Fruit fly (Drosophila melanogaster) whole organism, pupa: ENCODE data around the gene CG11409.

ENCODE experiments used
- CG10348 ChIP-seq: fragments of 200-800 bp; sonication (Bioruptor generic); IDR thresholded peaks from 2 replicates; pipeline ENCODE4 v1.3.6; 2022; ENCODE audit warnings: missing biosample characterization, missing genetic modification characterization
- CG12605 ChIP-seq: fragments of 200-800 bp; sonication (Bioruptor generic); IDR thresholded peaks from 2 replicates; pipeline ENCODE4 v1.3.6; 2022; ENCODE audit warnings: missing biosample characterization, missing genetic modification characterization
- CG13204 ChIP-seq: fragments of 200-800 bp; sonication (Bioruptor generic); optimal IDR thresholded peaks from 2 replicates; lab custom pipeline; 2018; ENCODE audit warnings: missing biosample characterization, mild to moderate bottlenecking, missing genetic modification characterization, moderate library complexity
- CG14655 ChIP-seq: fragments of 200-800 bp; sonication (Bioruptor generic); optimal IDR thresholded peaks from 3 replicates; lab custom pipeline; 2017; ENCODE audit warnings: mild to moderate bottlenecking, missing biosample characterization, missing genetic modification reagents, missing genetic modification characterization
- CG15710 ChIP-seq: fragments of 200-800 bp; sonication (Bioruptor generic); optimal IDR thresholded peaks from 2 replicates; lab custom pipeline; 2018; ENCODE audit warnings: missing biosample characterization, mild to moderate bottlenecking, missing genetic modification characterization, moderate library complexity
- CG17806 ChIP-seq: fragments of 200-800 bp; sonication (Bioruptor generic); optimal IDR thresholded peaks from 2 replicates; lab custom pipeline; 2018; ENCODE audit warnings: missing biosample characterization, mild to moderate bottlenecking, missing genetic modification characterization, moderate library complexity
- CG32121 ChIP-seq: fragments of 200-800 bp; sonication (Bioruptor generic); IDR thresholded peaks from 2 replicates; pipeline ENCODE4 v1.3.6; 2022; ENCODE audit warnings: missing biosample characterization, missing genetic modification characterization
- CG34367 ChIP-seq: fragments of 200-800 bp; sonication (Bioruptor generic); optimal IDR thresholded peaks from 2 replicates; lab custom pipeline; 2018; ENCODE audit warnings: missing biosample characterization, mild to moderate bottlenecking, missing genetic modification characterization
- CG4496 ChIP-seq: fragments of 200-800 bp; sonication (Bioruptor generic); IDR thresholded peaks from 3 replicates; pipeline ENCODE4 v1.3.6; 2022; ENCODE audit warnings: missing biosample characterization, missing genetic modification characterization
- CG8159 ChIP-seq: fragments of 200-800 bp; sonication (Bioruptor generic); optimal IDR thresholded peaks from 3 replicates; lab custom pipeline; 2018; ENCODE audit warnings: missing biosample characterization, mild to moderate bottlenecking, missing genetic modification characterization, moderate library complexity
- CG8301 ChIP-seq: fragments of 200-800 bp; sonication (Bioruptor generic); optimal IDR thresholded peaks from 2 replicates; lab custom pipeline; 2018; ENCODE audit warnings: missing biosample characterization, mild to moderate bottlenecking, missing genetic modification characterization
- CG9948 ChIP-seq: fragments of 200-800 bp; sonication (Bioruptor generic); optimal IDR thresholded peaks from 2 replicates; lab custom pipeline; 2018; ENCODE audit warnings: missing biosample characterization, mild to moderate bottlenecking, missing genetic modification characterization, moderate library complexity
- D1 ChIP-seq: fragments of 200-800 bp; sonication (Bioruptor generic); optimal IDR thresholded peaks from 2 replicates; lab custom pipeline; 2018; ENCODE audit warnings: missing biosample characterization, mild to moderate bottlenecking, missing genetic modification characterization, moderate library complexity
- EcR ChIP-seq: fragments of 200-800 bp; sonication (Bioruptor generic); optimal IDR thresholded peaks from 3 replicates; lab custom pipeline; 2019; ENCODE audit warnings: missing biosample characterization, missing genetic modification characterization, mild to moderate bottlenecking, moderate library complexity, missing genetic modification reagents
- Ets98B ChIP-seq: fragments of 200-800 bp; sonication (Bioruptor generic); IDR thresholded peaks from 2 replicates; pipeline ENCODE4 v1.3.6; 2022; ENCODE audit warnings: missing biosample characterization, missing genetic modification characterization
- Pif1A ChIP-seq: fragments of 200-800 bp; sonication (Bioruptor generic); optimal IDR thresholded peaks from 3 replicates; lab custom pipeline; 2016; ENCODE audit warnings: missing biosample characterization, missing genetic modification characterization
- Pif1B ChIP-seq: fragments of 200-800 bp; sonication (Bioruptor generic); optimal IDR thresholded peaks from 3 replicates; lab custom pipeline; 2016; ENCODE audit warnings: missing biosample characterization, missing genetic modification characterization
- Snoo ChIP-seq: fragments of 200-800 bp; sonication (Bioruptor generic); optimal IDR thresholded peaks from 3 replicates; lab custom pipeline; 2017; ENCODE audit warnings: missing biosample characterization, mild to moderate bottlenecking, missing genetic modification characterization, inconsistent platforms
- fd96Ca ChIP-seq: fragments of 200-800 bp; sonication (Bioruptor generic); IDR thresholded peaks from 3 replicates; pipeline ENCODE4 v1.3.6; 2022; ENCODE audit warnings: missing biosample characterization, missing genetic modification characterization
- gl ChIP-seq: fragments of 200-800 bp; sonication (Bioruptor generic); optimal IDR thresholded peaks from 2 replicates; lab custom pipeline; 2018; ENCODE audit warnings: missing biosample characterization, mild to moderate bottlenecking, missing genetic modification characterization
- rn ChIP-seq: fragments of 200-800 bp; sonication (Bioruptor generic); IDR thresholded peaks from 2 replicates; pipeline ENCODE4 v1.3.6; 2022; ENCODE audit warnings: missing biosample characterization, missing genetic modification characterization

CG11409 gene

dm6 chrX:1341944-1342392 is 581 bp upstream of the CG11409 start, which contains the start of gene Naa30A:
Gene Naa30A, plus strand, starts transcription at chrX:1342106.
- TF ChIP-seq CG12605 (GFP tag; lab: Robert Waterston, UW), result no peak
- TF ChIP-seq CG8159 (tag; lab: Kevin White, UChicago), result peak; percentile 8

DNA sequence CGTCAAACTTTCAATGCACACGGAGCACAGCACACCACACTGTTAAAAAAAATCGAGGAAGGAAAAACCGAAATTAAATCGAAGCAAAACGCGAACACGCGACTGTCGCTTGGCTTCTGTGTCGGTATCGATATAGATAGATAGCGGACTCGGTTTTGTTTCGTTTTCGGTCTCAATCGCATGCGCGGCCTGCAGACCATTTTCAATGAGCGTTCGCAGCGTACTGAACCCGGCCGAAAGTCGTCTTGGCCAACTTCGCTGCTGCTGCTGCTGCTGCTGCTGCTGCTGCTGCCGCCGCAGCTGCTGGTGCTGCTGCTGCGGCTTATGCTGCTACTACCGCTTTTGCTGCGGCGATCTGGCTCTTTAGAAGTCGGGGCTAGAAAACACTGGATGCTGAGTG is 3.4 kb downstream of the CG11409 start:
- TF ChIP-seq Snoo (tag; lab: Kevin White, UChicago) (no peak), CG14655 (GFP tag; lab: Kevin White, UChicago) (no peak), D1 (tag; lab: Kevin White, UChicago) (no peak), CG10348 (no peak), Pif1B (GFP tag; lab: Kevin White, UChicago) (no peak), fd96Ca (GFP tag; lab: Robert Waterston, UW) (0 out of 3 replicates have a peak, but pooled peaks have one; percentile 14), CG4496 (GFP tag; lab: Robert Waterston, UW) (no peak), CG8159 (tag; lab: Kevin White, UChicago) (no peak), CG15710 (no peak), CG32121 (GFP tag; lab: Robert Waterston, UW) (0 out of 2 replicates have a peak, but pooled peaks have one; percentile 10), Ets98B (GFP tag; lab: Robert Waterston, UW) (peak; percentile 56; the same call in 1 of the 2 replicates), CG13204 (peak; percentile 76), Pif1A (GFP tag; lab: Kevin White, UChicago) (no peak), gl (no peak), CG34367 (tag; lab: Kevin White, UChicago) (no peak), EcR (peak; percentile 56), CG17806 (tag; lab: Kevin White, UChicago) (no peak), CG9948 (tag; lab: Kevin White, UChicago) (no peak), CG12605 (GFP tag; lab: Robert Waterston, UW) (no peak), rn (GFP tag; lab: Robert Waterston, UW) (no peak), CG8301 (tag; lab: Kevin White, UChicago) (no peak)

- no peak for TF ChIP-seq CG10348
- no peak for TF ChIP-seq Snoo (tag; lab: Kevin White, UChicago)
- no peak for TF ChIP-seq CG8159 (tag; lab: Kevin White, UChicago)
- peak; percentile 39; the same call in 1 of the 3 replicates for TF ChIP-seq CG4496 (GFP tag; lab: Robert Waterston, UW)
- no peak for TF ChIP-seq CG12605 (GFP tag; lab: Robert Waterston, UW)
- TF ChIP-seq rn (GFP tag; lab: Robert Waterston, UW), result no peak
- no peak for TF ChIP-seq D1 (tag; lab: Kevin White, UChicago)
- TF ChIP-seq EcR, result peak; percentile 13
- TF ChIP-seq CG32121 (GFP tag; lab: Robert Waterston, UW), result 0 out of 2 replicates have a peak, but pooled peaks have one; percentile 16
- TF ChIP-seq, all 21 proteins: peak for 3
Observed at dm6 chrX:1322214-1322613, 19.2 kb downstream of the CG11409 start, which contains the start of gene DAAM. Gene DAAM, minus strand, starts transcription at chrX:1322362.

DNA sequence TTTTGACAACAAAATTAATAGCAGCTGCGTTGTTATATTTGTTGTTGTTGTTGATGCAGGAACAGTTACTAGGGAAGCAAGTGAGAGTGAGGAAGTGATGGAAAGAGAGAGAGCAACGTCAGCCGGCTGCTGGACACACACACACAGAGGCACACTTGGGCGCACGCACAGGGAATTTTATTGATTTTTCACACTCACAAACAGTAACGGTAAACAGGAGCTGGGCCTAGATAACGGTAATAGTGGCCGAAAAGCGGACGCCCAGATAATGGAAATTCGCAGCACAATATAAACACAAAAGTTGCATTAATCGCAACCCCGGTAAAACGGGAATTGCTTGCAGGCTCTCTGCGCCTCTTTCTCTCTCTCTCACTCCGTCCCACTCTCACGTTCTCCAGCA is 19.7 kb downstream of the CG11409 start:
- TF ChIP-seq D1 (tag; lab: Kevin White, UChicago) (no peak), Snoo (tag; lab: Kevin White, UChicago) (no peak), CG13204 (no peak), CG4496 (GFP tag; lab: Robert Waterston, UW) (no peak)

DNA sequence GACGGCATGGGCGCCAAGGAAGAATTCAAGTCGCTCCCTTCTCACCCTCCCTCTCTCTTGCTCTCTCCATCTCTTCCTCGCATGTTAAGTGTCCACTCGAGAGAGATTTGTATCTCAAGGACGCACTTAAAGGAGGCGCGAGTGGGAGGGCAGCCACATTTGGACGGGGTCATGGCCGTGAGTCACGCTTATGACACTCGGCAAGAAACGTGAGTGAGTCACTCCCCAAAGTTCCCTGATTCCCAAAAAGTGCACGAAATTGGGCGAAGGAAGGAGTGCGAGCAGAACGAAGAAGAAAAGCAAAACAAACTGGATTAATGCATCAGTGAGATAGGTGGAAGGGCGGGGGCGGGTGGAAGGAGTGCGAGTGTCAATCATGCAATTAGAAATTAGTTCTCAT is 20.3 kb downstream of the CG11409 start:
- TF ChIP-seq CG15710 (no peak), CG9948 (tag; lab: Kevin White, UChicago) (no peak), EcR (peak; percentile 46), Snoo (tag; lab: Kevin White, UChicago) (no peak), fd96Ca (GFP tag; lab: Robert Waterston, UW) (no peak), CG10348 (no peak), rn (GFP tag; lab: Robert Waterston, UW) (no peak)

DNA sequence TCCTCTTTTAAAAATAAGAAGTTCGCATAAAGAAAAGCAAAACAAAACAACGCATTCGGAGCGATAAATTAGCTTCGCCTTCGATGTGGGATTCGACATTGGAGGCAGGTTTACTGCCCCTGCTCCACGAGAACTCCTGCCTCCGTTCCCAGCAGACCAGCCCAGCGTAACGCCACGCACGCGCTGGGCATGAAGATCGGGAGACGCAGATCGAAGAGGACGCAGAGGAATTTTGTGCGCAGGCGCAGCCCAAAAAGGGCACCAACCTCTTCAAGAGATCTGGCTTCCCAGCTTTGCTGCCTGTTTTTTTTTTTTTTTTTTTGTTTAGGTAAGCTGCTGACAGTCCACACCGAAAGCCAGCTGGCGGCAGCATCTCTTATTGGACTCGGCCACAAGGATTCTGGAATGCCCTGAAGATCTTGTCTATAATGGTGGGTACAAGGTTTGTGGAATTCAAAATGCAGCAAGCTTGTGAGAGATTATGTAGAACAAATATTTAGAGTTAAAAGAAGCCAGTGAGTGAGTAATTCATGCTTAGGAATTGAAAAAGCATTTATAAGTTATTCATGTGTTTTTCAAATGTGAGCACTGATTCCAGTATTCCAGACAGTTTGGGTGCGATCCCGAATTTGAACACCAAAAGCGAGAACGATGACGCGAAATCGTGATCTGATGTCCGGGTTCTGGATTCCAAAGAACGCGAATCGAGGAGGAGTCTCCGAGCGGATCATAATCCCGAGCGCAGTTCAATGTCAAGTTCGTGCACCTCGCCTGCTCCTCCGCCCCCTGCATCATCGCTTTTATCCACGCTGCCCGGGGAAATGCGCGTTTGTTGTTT is 21.0 kb downstream of the CG11409 start:
- peak; percentile 84 for TF ChIP-seq EcR
- TF ChIP-seq CG14655 (GFP tag; lab: Kevin White, UChicago), result peak; percentile 18
- peak; percentile 10 for TF ChIP-seq CG13204
- TF ChIP-seq CG8159 (tag; lab: Kevin White, UChicago), result peak; percentile 3
- peak; percentile 29 for TF ChIP-seq Snoo (tag; lab: Kevin White, UChicago)
- no peak for TF ChIP-seq Pif1A (GFP tag; lab: Kevin White, UChicago)
- TF ChIP-seq, all 21 proteins: peak for 5

- no peak for TF ChIP-seq Snoo (tag; lab: Kevin White, UChicago)
- no peak for TF ChIP-seq CG14655 (GFP tag; lab: Kevin White, UChicago)
- TF ChIP-seq Pif1B (GFP tag; lab: Kevin White, UChicago), result no peak
- no peak for TF ChIP-seq CG34367 (tag; lab: Kevin White, UChicago)
- no peak for TF ChIP-seq fd96Ca (GFP tag; lab: Robert Waterston, UW)
- TF ChIP-seq CG13204, result no peak
Observed at dm6 chrX:1312510-1312909, 28.9 kb downstream of the CG11409 start.
